Fruit fly (Drosophila melanogaster): ENCODE results near the gene CG15544.

The CG15544 gene

DNA sequence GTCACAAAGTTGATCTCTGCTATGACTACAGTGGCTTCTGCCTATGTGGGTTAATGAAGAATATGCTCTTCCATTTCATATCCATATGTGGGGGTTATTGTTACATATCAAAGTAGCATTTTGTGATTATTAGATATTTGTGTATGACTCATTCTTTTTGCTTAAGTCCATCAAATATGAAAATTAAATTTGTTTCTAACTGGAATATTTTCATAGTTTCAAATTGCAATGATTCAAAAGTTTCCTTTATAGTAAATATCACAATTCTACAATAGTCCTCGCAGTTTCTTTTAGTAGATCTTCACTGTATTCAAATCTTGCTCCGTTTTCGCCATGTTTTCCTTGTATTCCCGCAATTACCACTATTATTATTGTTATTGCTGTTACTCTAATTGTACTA lies 22.4 kb upstream of the CG15544 start (continued):
- TF ChIP-seq CG12219 (GFP tag; optimal IDR thresholded peaks at IDR 0.05): no peak
- TF ChIP-seq row (GFP tag; IDR thresholded peaks at IDR 0.05): 0 out of 3 replicates have a peak, but pooled peaks have one; percentile 36
- no peak for TF ChIP-seq wek (GFP tag; optimal IDR thresholded peaks at IDR 0.05)
- TF ChIP-seq HHEX (GFP tag; optimal IDR thresholded peaks at IDR 0.05): no peak
- no peak for TF ChIP-seq CG7357 (GFP tag; IDR thresholded peaks at IDR 0.05)
- TF ChIP-seq C15 (GFP tag; IDR thresholded peaks at IDR 0.05): no peak
- TF ChIP-seq dmrt11E (tag; optimal IDR thresholded peaks at IDR 0.05): peak; percentile 15
- TF ChIP-seq Opbp (GFP tag; IDR thresholded peaks at IDR 0.05; ENCODE audit: partially characterized antibody): no peak
- peak; percentile 42 for TF ChIP-seq CG2678 (tag; optimal IDR thresholded peaks at IDR 0.05)
- no peak for TF ChIP-seq tap (tag; optimal IDR thresholded peaks at IDR 0.05)
- TF ChIP-seq zfh2 (GFP tag; optimal IDR thresholded peaks at IDR 0.05): no peak
- no peak for TF ChIP-seq Eip74EF (GFP tag; optimal IDR thresholded peaks at IDR 0.05)
- TF ChIP-seq dysf (GFP tag; IDR thresholded peaks at IDR 0.05): peak; percentile 47; the same call in 1 of the 3 replicates
- no peak for TF ChIP-seq prd (optimal IDR thresholded peaks at IDR 0.05)
- peak; percentile 3; the same call in 1 of the 3 replicates for TF ChIP-seq prd (GFP tag; IDR thresholded peaks at IDR 0.05)
- TF ChIP-seq dmrt99B (tag; optimal IDR thresholded peaks at IDR 0.05): peak; percentile 58
- TF ChIP-seq Mrtf (GFP tag; IDR thresholded peaks at IDR 0.05): no peak
- no peak for TF ChIP-seq CG9932 (GFP tag; IDR thresholded peaks at IDR 0.05)
- no peak for TF ChIP-seq gcm (GFP tag; optimal IDR thresholded peaks at IDR 0.05)
- peak; percentile 38 for TF ChIP-seq CG2712 (tag; optimal IDR thresholded peaks at IDR 0.05)
- TF ChIP-seq bbx (GFP tag; IDR thresholded peaks at IDR 0.05; ENCODE audit: partially characterized antibody): no peak
- no peak for TF ChIP-seq maf-S (GFP tag; optimal IDR thresholded peaks at IDR 0.05)
- no peak for TF ChIP-seq CG31388 (GFP tag; optimal IDR thresholded peaks at IDR 0.05)
- no peak for TF ChIP-seq CG6854 (GFP tag; optimal IDR thresholded peaks at IDR 0.05)
- TF ChIP-seq Nf-YB (GFP tag; optimal IDR thresholded peaks at IDR 0.05): no peak
- TF ChIP-seq ewg (GFP tag; optimal IDR thresholded peaks at IDR 0.05): no peak
- peak; percentile 20 for TF ChIP-seq ind (GFP tag; optimal IDR thresholded peaks at IDR 0.05)
- no peak for TF ChIP-seq tx (GFP tag; optimal IDR thresholded peaks at IDR 0.05)
- TF ChIP-seq CG9215 (GFP tag; IDR thresholded peaks at IDR 0.05): no peak
- TF ChIP-seq CG4707 (GFP tag; optimal IDR thresholded peaks at IDR 0.05): peak; percentile 1
- TF ChIP-seq nerfin-2 (GFP tag; IDR thresholded peaks at IDR 0.05; ENCODE audit: partially characterized antibody): no peak
- no peak for TF ChIP-seq CG9437 (GFP tag; optimal IDR thresholded peaks at IDR 0.05)
- no peak for TF ChIP-seq CG5245 (GFP tag; optimal IDR thresholded peaks at IDR 0.05)
- no peak for TF ChIP-seq z (GFP tag; IDR thresholded peaks at IDR 0.05)
- no peak for TF ChIP-seq p53 (GFP tag; optimal IDR thresholded peaks at IDR 0.05)
- TF ChIP-seq stc (GFP tag; IDR thresholded peaks at IDR 0.05): peak; percentile 65
- 0 out of 2 replicates have a peak, but pooled peaks have one; percentile 8 for TF ChIP-seq Ada2b (GFP tag; IDR thresholded peaks at IDR 0.05)
- TF ChIP-seq pnt (GFP tag; optimal IDR thresholded peaks at IDR 0.05): no peak
- TF ChIP-seq eve (GFP tag; optimal IDR thresholded peaks at IDR 0.05): peak in 1 of 2 experiments; percentile 76
- no peak for TF ChIP-seq ems (GFP tag; optimal IDR thresholded peaks at IDR 0.05)
- TF ChIP-seq gem (tag; optimal IDR thresholded peaks at IDR 0.05): peak; percentile 52
- no peak for TF ChIP-seq tup (GFP tag; optimal IDR thresholded peaks at IDR 0.05)
- TF ChIP-seq unpg (GFP tag; optimal IDR thresholded peaks at IDR 0.05): no peak
- no peak for TF ChIP-seq CG17328 (GFP tag; IDR thresholded peaks at IDR 0.05)
- no peak for TF ChIP-seq fru (optimal IDR thresholded peaks at IDR 0.05)
- TF ChIP-seq MBD-R2 (GFP tag; IDR thresholded peaks at IDR 0.05): no peak
- TF ChIP-seq CG12659 (GFP tag; optimal IDR thresholded peaks at IDR 0.05): no peak
- TF ChIP-seq PHDP (tag; optimal IDR thresholded peaks at IDR 0.05): peak; percentile 8
- TF ChIP-seq Rfx (GFP tag; IDR thresholded peaks at IDR 0.05): 0 out of 2 replicates have a peak, but pooled peaks have one; percentile 17
- TF ChIP-seq her (GFP tag; optimal IDR thresholded peaks at IDR 0.05): no peak
- TF ChIP-seq Max (GFP tag; optimal IDR thresholded peaks at IDR 0.05): no peak
- no peak for TF ChIP-seq CG30403 (GFP tag; optimal IDR thresholded peaks at IDR 0.05)

All from whole organism, embryonic.